Worm (Caenorhabditis elegans) whole organism, L3 larva: ENCODE data around the gene clec-229.

Source experiments
- ZK546.5 ChIP-seq: sonication (generic microtip); optimal IDR thresholded peaks from 2 replicates; lab custom pipeline; 2017; ENCODE audit warnings: missing biosample characterization, missing genetic modification characterization
- aly-2 ChIP-seq: fragments of 150-350 bp; optimal IDR thresholded peaks from 2 replicates; lab custom pipeline; 2014; ENCODE audit warnings: missing biosample characterization, missing genetic modification characterization
- egl-27 ChIP-seq: sonication (generic microtip); optimal IDR thresholded peaks from 4 replicates; lab custom pipeline; 2017; ENCODE audit warnings: missing biosample characterization, missing genetic modification reagents, missing genetic modification characterization
- egl-5 ChIP-seq: fragments of 150-350 bp; optimal IDR thresholded peaks from 2 replicates; lab custom pipeline; 2017; ENCODE audit warnings: missing biosample characterization, missing genetic modification reagents, missing genetic modification characterization, inconsistent platforms
- elt-2 ChIP-seq: sonication (generic microtip); optimal IDR thresholded peaks from 2 replicates; lab custom pipeline; 2016; ENCODE audit warnings: missing genetic modification reagents, mild to moderate bottlenecking, missing genetic modification characterization, missing compliant biosample characterization
- fkh-2 ChIP-seq: fragments of 150-350 bp; optimal IDR thresholded peaks from 2 replicates; lab custom pipeline; 2014; ENCODE audit warnings: missing biosample characterization, missing genetic modification reagents, missing genetic modification characterization
- lin-15B ChIP-seq: fragments of 150-350 bp; optimal IDR thresholded peaks from 2 replicates; lab custom pipeline; 2014; ENCODE audit warnings: missing biosample characterization, missing genetic modification characterization
- nfya-1 ChIP-seq: sonication (generic microtip); optimal IDR thresholded peaks from 2 replicates; lab custom pipeline; 2017; ENCODE audit warnings: missing genetic modification characterization, mild to moderate bottlenecking, missing compliant biosample characterization, antibody characterized with exemption, moderate library complexity; ENCODE audit not compliant: insufficient read depth
- nhr-11 ChIP-seq: fragments of 150-350 bp; optimal IDR thresholded peaks from 2 replicates; lab custom pipeline; 2014; ENCODE audit warnings: missing biosample characterization, missing genetic modification characterization
- nhr-77 ChIP-seq: fragments of 150-350 bp; optimal IDR thresholded peaks from 2 replicates; lab custom pipeline; 2014; ENCODE audit warnings: missing biosample characterization, missing genetic modification characterization
- unc-39 ChIP-seq: sonication (generic microtip); optimal IDR thresholded peaks from 4 replicates; lab custom pipeline; 2017; ENCODE audit warnings: missing biosample characterization, missing genetic modification characterization
- unc-62 ChIP-seq: fragments of 150-350 bp; sonication (generic microtip); optimal IDR thresholded peaks from 4 replicates; lab custom pipeline; 2014; ENCODE audit warnings: missing biosample characterization, missing genetic modification reagents, missing genetic modification characterization

- TF ChIP-seq ZK546.5 (tag; lab: Kevin White, UChicago), result no peak
- TF ChIP-seq elt-2, result no peak
- no peak for TF ChIP-seq lin-15B (tag; lab: Kevin White, UChicago)
- no peak for TF ChIP-seq nhr-77 (tag; lab: Kevin White, UChicago)
- TF ChIP-seq fkh-2 (tag; lab: Kevin White, UChicago), result no peak
- no peak for TF ChIP-seq aly-2
- no peak for TF ChIP-seq nfya-1
- TF ChIP-seq egl-27, result no peak
- TF ChIP-seq unc-39, result no peak
- no peak for TF ChIP-seq egl-5
- TF ChIP-seq nhr-11 (tag; lab: Kevin White, UChicago), result no peak
- no peak for TF ChIP-seq unc-62 (GFP tag; lab: Kevin White, UChicago)
Observed at ce11 chrV:15309011-15309410, 32.3 kb downstream of the clec-229 start, which contains the start of gene srz-10.
